Fruit fly (Drosophila melanogaster) whole organism, adult: Measurements from ENCODE around the gene CG13373.
A peak's percentile ranks its signal among the peaks of the same experiment; 100 is the strongest.

Experiments
- CG11617 ChIP-seq: fragments of 200-800 bp; sonication (Bioruptor generic); optimal IDR thresholded peaks from 2 replicates; lab custom pipeline; 2017; ENCODE audit warnings: mild to moderate bottlenecking, missing biosample characterization, missing genetic modification reagents, missing genetic modification characterization
- CG12768 ChIP-seq: fragments of 200-800 bp; sonication (Bioruptor generic); optimal IDR thresholded peaks from 2 replicates; lab custom pipeline; 2017; ENCODE audit warnings: missing biosample characterization, missing genetic modification characterization, mild to moderate bottlenecking, moderate library complexity, missing genetic modification reagents
- CG14711 ChIP-seq: fragments of 200-800 bp; sonication (Bioruptor generic); optimal IDR thresholded peaks from 2 replicates; lab custom pipeline; 2018; ENCODE audit warnings: missing biosample characterization, mild to moderate bottlenecking, missing genetic modification characterization, moderate library complexity
- CG1620 ChIP-seq: fragments of 200-800 bp; sonication (Bioruptor generic); optimal IDR thresholded peaks from 2 replicates; lab custom pipeline; 2016; ENCODE audit warnings: missing biosample characterization, missing genetic modification characterization
- CG7045 ChIP-seq: fragments of 200-800 bp; sonication (Bioruptor generic); optimal IDR thresholded peaks from 2 replicates; lab custom pipeline; 2017; ENCODE audit warnings: missing biosample characterization, mild to moderate bottlenecking, missing genetic modification characterization
- Crg-1 ChIP-seq: fragments of 200-800 bp; sonication (Bioruptor generic); optimal IDR thresholded peaks from 2 replicates; lab custom pipeline; 2016; ENCODE audit warnings: missing biosample characterization, missing genetic modification characterization
- Hr96 ChIP-seq: fragments of 200-800 bp; sonication (Bioruptor generic); optimal IDR thresholded peaks from 2 replicates; lab custom pipeline; 2016; ENCODE audit warnings: missing biosample characterization, missing genetic modification characterization
- Mnt ChIP-seq: fragments of 200-800 bp; sonication (Bioruptor generic); optimal IDR thresholded peaks from 2 replicates; lab custom pipeline; 2016; ENCODE audit warnings: missing biosample characterization, mild to moderate bottlenecking, missing genetic modification characterization
- cnc ChIP-seq, 2 experiments: fragments of >200 bp; optimal IDR thresholded peaks; 2 replicates each; lab custom pipeline; 2017
- kay ChIP-seq: fragments of 200-800 bp; sonication (Bioruptor generic); peaks from one replicate; lab custom pipeline; 2016; ENCODE audit warnings: missing biosample characterization, missing genetic modification characterization, borderline replicate concordance
- ovo ChIP-seq: fragments of 200-800 bp; sonication (Bioruptor generic); optimal IDR thresholded peaks from 2 replicates; lab custom pipeline; 2016; ENCODE audit warnings: missing biosample characterization, missing genetic modification characterization
- pad ChIP-seq: fragments of 200-800 bp; sonication (Bioruptor generic); optimal IDR thresholded peaks from 3 replicates; lab custom pipeline; 2017; ENCODE audit warnings: missing biosample characterization, missing genetic modification characterization, mild to moderate bottlenecking, moderate library complexity, missing genetic modification reagents
- toe ChIP-seq: fragments of 200-800 bp; sonication (Bioruptor generic); optimal IDR thresholded peaks from 2 replicates; lab custom pipeline; 2016; ENCODE audit warnings: missing biosample characterization, missing genetic modification characterization

DNA sequence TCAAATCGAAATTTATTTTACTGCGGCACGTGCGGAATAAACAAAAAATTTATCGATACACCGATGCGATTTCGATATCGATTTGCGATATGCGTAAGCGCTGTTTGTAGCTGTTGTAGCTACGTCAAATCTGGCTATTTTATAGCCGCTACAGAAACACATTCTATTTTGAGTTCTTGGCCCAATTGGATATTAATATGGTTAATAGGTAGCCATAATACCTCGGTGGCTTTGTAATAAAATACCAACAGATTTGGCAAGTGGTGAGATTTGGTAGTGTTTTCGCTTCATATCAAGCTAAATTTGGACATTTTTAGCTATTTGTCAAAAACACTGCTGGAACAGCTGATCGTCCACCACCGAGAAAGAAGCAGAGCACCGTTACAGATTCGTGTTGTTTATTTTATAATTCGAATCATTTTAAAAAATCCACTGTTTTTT, 10.8 kb downstream of the CG13373 start, which contains the start of the genes CG18273 and CG3156:
- TF ChIP-seq CG1620 (GFP tag; lab: Kevin White, UChicago) = peak; percentile 21
- TF ChIP-seq CG11617 = peak; percentile 62
- no peak for TF ChIP-seq toe (GFP tag; lab: Kevin White, UChicago)
- no peak for TF ChIP-seq kay (GFP tag; lab: Kevin White, UChicago)
- TF ChIP-seq Hr96 (GFP tag; lab: Kevin White, UChicago) = no peak
- no peak for TF ChIP-seq Crg-1
- peak; percentile 15 for TF ChIP-seq pad (GFP tag; lab: Kevin White, UChicago)
- TF ChIP-seq CG14711 = peak; percentile 35
- peak; percentile 1 for TF ChIP-seq CG7045 (GFP tag; lab: Kevin White, UChicago)
- no peak for TF ChIP-seq cnc (optimal IDR thresholded peaks at IDR 0.05; lab: Kevin White, UChicago)
- peak; percentile 97 for TF ChIP-seq Mnt (GFP tag; lab: Kevin White, UChicago)
- no peak for TF ChIP-seq CG12768 (GFP tag; lab: Kevin White, UChicago)
- peak; percentile 4 for TF ChIP-seq ovo (GFP tag; lab: Kevin White, UChicago)
